Fruit fly (Drosophila melanogaster) whole organism, embryonic: ENCODE results near the gene edin.

ENCODE experiments used
- CG7839 ChIP-seq: fragments of 200-800 bp; sonication (Bioruptor generic); optimal IDR thresholded peaks from 3 replicates; lab custom pipeline; 2018; ENCODE audit warnings: missing biosample characterization, mild to moderate bottlenecking, missing genetic modification characterization, moderate library complexity
- Elba2 ChIP-seq: fragments of 200-800 bp; sonication (Bioruptor generic); optimal IDR thresholded peaks from 3 replicates; lab custom pipeline; 2016; ENCODE audit warnings: missing biosample characterization, missing genetic modification characterization
- ac ChIP-seq: fragments of 200-800 bp; sonication (Bioruptor generic); optimal IDR thresholded peaks from 3 replicates; lab custom pipeline; 2017; ENCODE audit warnings: missing biosample characterization, mild to moderate bottlenecking, missing genetic modification characterization

- peak; percentile 51 for TF ChIP-seq CG7839 (tag; lab: Kevin White, UChicago)
- no peak for TF ChIP-seq Elba2 (GFP tag; lab: Kevin White, UChicago)
- no peak for TF ChIP-seq ac (GFP tag; lab: Kevin White, UChicago)
Observed at dm6 chr3L:17496871-17497492, 2.3 kb downstream of the edin start.
